Worm (Caenorhabditis elegans) whole organism, early embryonic: ENCODE results near the gene F26D11.2.

Experiments
- B0310.2 ChIP-seq: sonication (generic microtip); optimal IDR thresholded peaks from 2 replicates; lab custom pipeline; 2016; ENCODE audit warnings: mild to moderate bottlenecking, missing genetic modification characterization, missing compliant biosample characterization
- F13C5.2 ChIP-seq: sonication (generic microtip); optimal IDR thresholded peaks from 2 replicates; lab custom pipeline; 2017; ENCODE audit warnings: mild to moderate bottlenecking, missing genetic modification characterization, inconsistent platforms, missing compliant biosample characterization
- ama-1 ChIP-seq: fragments of 150-350 bp; optimal IDR thresholded peaks from 2 replicates; lab custom pipeline; 2014
- ceh-36 ChIP-seq: sonication (generic microtip); optimal IDR thresholded peaks from 2 replicates; lab custom pipeline; 2016; ENCODE audit warnings: missing genetic modification characterization, inconsistent platforms, missing compliant biosample characterization
- ets-7 ChIP-seq: sonication (generic microtip); optimal IDR thresholded peaks from 2 replicates; lab custom pipeline; 2016; ENCODE audit warnings: missing genotype, missing genetic modification characterization, missing compliant biosample characterization
- pes-1 ChIP-seq: fragments of 200-800 bp; sonication (Bioruptor generic); IDR thresholded peaks from 2 replicates; pipeline ENCODE4 v1.3.6; 2022; ENCODE audit warnings: missing genetic modification reagents, missing genetic modification characterization, missing compliant biosample characterization
- scrt-1 ChIP-seq: fragments of 200-800 bp; sonication (Bioruptor generic); IDR thresholded peaks from 2 replicates; pipeline ENCODE4 v1.3.6; 2022; ENCODE audit warnings: missing genetic modification characterization, missing compliant biosample characterization
- sea-1 ChIP-seq: fragments of 200-800 bp; sonication (Bioruptor generic); conservative IDR thresholded peaks from 2 replicates; pipeline ENCODE4 v1.3.6; 2022; ENCODE audit warnings: missing genetic modification characterization, missing compliant biosample characterization
- tbx-11 ChIP-seq: fragments of 200-800 bp; sonication (Bioruptor generic); IDR thresholded peaks from 2 replicates; pipeline ENCODE4 v1.3.6; 2022; ENCODE audit warnings: missing genetic modification characterization, missing compliant biosample characterization
- tbx-37 ChIP-seq: fragments of 200-800 bp; sonication (Bioruptor generic); conservative IDR thresholded peaks from 2 replicates; pipeline ENCODE4 v1.3.6; 2022; ENCODE audit warnings: missing genetic modification reagents, missing genetic modification characterization, missing compliant biosample characterization
- tra-4 ChIP-seq: sonication (generic microtip); optimal IDR thresholded peaks from 2 replicates; lab custom pipeline; 2017; ENCODE audit warnings: missing genetic modification characterization, missing compliant biosample characterization

ce11 chrV:7983381-7984052 is 24.4 kb downstream of the F26D11.2 start, which contains the start of the genes natb-1 and abhd-12:
- no peak for TF ChIP-seq tbx-11
- no peak for TF ChIP-seq ama-1 (lab: Kevin White, UChicago)
- no peak for TF ChIP-seq sea-1 (GFP tag; lab: Robert Waterston, UW)
- TF ChIP-seq F13C5.2 (tag; lab: Kevin White, UChicago): no peak
- no peak for TF ChIP-seq ets-7 (tag; lab: Kevin White, UChicago)
- no peak for TF ChIP-seq pes-1 (GFP tag; lab: Robert Waterston, UW)
- TF ChIP-seq B0310.2 (tag; lab: Kevin White, UChicago): no peak
- no peak for TF ChIP-seq tbx-37
- TF ChIP-seq scrt-1 (GFP tag; lab: Robert Waterston, UW): no peak
- no peak for TF ChIP-seq ceh-36 (tag; lab: Kevin White, UChicago)
- TF ChIP-seq tra-4: no peak
